Fruit fly (Drosophila melanogaster) whole organism, prepupa: ENCODE measurements around the gene Mondo.

Source experiments
- Blimp-1 ChIP-seq: fragments of 200-800 bp; sonication (Bioruptor generic); optimal IDR thresholded peaks from 3 replicates; lab custom pipeline; 2017; ENCODE audit warnings: missing biosample characterization, missing genetic modification characterization, mild to moderate bottlenecking, moderate library complexity, missing genetic modification reagents
- CG32006 ChIP-seq: fragments of 200-800 bp; sonication (Bioruptor generic); optimal IDR thresholded peaks from 3 replicates; lab custom pipeline; 2017; ENCODE audit warnings: missing biosample characterization, mild to moderate bottlenecking, missing genetic modification characterization
- CG3919 ChIP-seq: fragments of 200-800 bp; sonication (Bioruptor generic); optimal IDR thresholded peaks from 3 replicates; lab custom pipeline; 2016; ENCODE audit warnings: missing biosample characterization, missing genetic modification characterization
- CG4318 ChIP-seq: fragments of 200-800 bp; sonication (Bioruptor generic); optimal IDR thresholded peaks from 3 replicates; lab custom pipeline; 2017; ENCODE audit warnings: missing biosample characterization, mild to moderate bottlenecking, missing genetic modification characterization
- CG6163 ChIP-seq: fragments of 200-800 bp; sonication (Bioruptor generic); IDR thresholded peaks from 3 replicates; pipeline ENCODE4 v1.3.6; 2022; ENCODE audit warnings: missing biosample characterization, missing genetic modification characterization
- OdsH ChIP-seq: fragments of 200-800 bp; sonication (Bioruptor generic); optimal IDR thresholded peaks from 3 replicates; lab custom pipeline; 2016; ENCODE audit warnings: missing biosample characterization, missing genetic modification characterization
- Sox102F ChIP-seq: fragments of 200-800 bp; sonication (Bioruptor generic); optimal IDR thresholded peaks from 2 replicates; lab custom pipeline; 2016; ENCODE audit warnings: missing biosample characterization, mild to moderate bottlenecking, missing genetic modification characterization
- Sox15 ChIP-seq: fragments of 200-800 bp; sonication (Bioruptor generic); optimal IDR thresholded peaks from 3 replicates; lab custom pipeline; 2016; ENCODE audit warnings: missing biosample characterization, missing genetic modification characterization
- dsx ChIP-seq: fragments of 200-800 bp; optimal IDR thresholded peaks from 3 replicates; lab custom pipeline; 2019; ENCODE audit warnings: missing biosample characterization, mild to moderate bottlenecking, missing genetic modification characterization, moderate library complexity; ENCODE audit not compliant: poor library complexity, severe bottlenecking

- TF ChIP-seq OdsH (GFP tag; lab: Kevin White, UChicago) (no peak), Sox102F (GFP tag; lab: Kevin White, UChicago) (no peak), CG32006 (GFP tag; lab: Kevin White, UChicago) (no peak), Blimp-1 (no peak), Sox15 (no peak), dsx (GFP tag; lab: Kevin White, UChicago) (no peak), CG3919 (GFP tag; lab: Kevin White, UChicago) (no peak), CG6163 (GFP tag; lab: Robert Waterston, UW) (no peak), CG4318 (GFP tag; lab: Kevin White, UChicago) (no peak)
Observed at dm6 chr2L:21322161-21322560, 12.3 kb upstream of the Mondo start.
